Fruit fly (Drosophila melanogaster): Measurements from ENCODE around the gene Atet.

Atet gene

DNA sequence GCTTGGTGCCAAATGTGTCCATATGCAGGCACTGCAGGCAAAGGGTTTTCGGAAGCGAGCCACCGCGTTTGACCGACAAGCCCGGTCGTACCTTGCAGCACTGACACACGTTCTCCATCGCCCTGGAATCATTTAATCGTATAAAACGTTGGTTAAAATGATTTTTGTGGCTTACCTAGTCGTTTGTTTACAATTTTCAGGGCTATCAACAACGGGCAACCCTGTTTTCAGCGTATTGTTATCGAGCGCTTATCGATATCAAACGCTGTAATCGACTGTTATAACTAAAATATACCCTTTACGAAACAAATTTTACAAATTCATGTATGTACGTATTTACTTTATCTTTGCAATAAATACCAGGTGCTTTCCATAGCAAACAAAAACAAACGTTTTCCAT is 48.8 kb downstream of the Atet start, which contains the start of gene CG17612 (continued):
- TF ChIP-seq CG18599 (GFP tag; optimal IDR thresholded peaks at IDR 0.05), result no peak
- peak; percentile 58 for TF ChIP-seq sna (GFP tag; IDR thresholded peaks at IDR 0.05; ENCODE audit: partially characterized antibody)
- no peak for TF ChIP-seq CG12155 (GFP tag; optimal IDR thresholded peaks at IDR 0.05)
- no peak for TF ChIP-seq insv (GFP tag; optimal IDR thresholded peaks at IDR 0.05)
- TF ChIP-seq CG2889 (GFP tag; IDR thresholded peaks at IDR 0.05), result no peak
- TF ChIP-seq Elba2 (GFP tag; optimal IDR thresholded peaks at IDR 0.05), result no peak
- no peak for TF ChIP-seq Sox102F (GFP tag; optimal IDR thresholded peaks at IDR 0.05)
- TF ChIP-seq CG33213 (GFP tag; optimal IDR thresholded peaks at IDR 0.05), result no peak
- no peak for TF ChIP-seq gfzf (GFP tag; optimal IDR thresholded peaks at IDR 0.05)
- no peak for TF ChIP-seq run (tag; optimal IDR thresholded peaks at IDR 0.05)
- TF ChIP-seq CG9932 (GFP tag; IDR thresholded peaks at IDR 0.05), result no peak
- no peak for TF ChIP-seq HLH3B (GFP tag; IDR thresholded peaks at IDR 0.05)
- TF ChIP-seq emc (GFP tag; optimal IDR thresholded peaks at IDR 0.05), result no peak
- TF ChIP-seq CG11696 (GFP tag; IDR thresholded peaks at IDR 0.05), result no peak
- TF ChIP-seq CG13296 (GFP tag; optimal IDR thresholded peaks at IDR 0.05), result no peak
- no peak for TF ChIP-seq CG10147 (GFP tag; optimal IDR thresholded peaks at IDR 0.05)
- peak; percentile 42 for TF ChIP-seq Sry-δ (GFP tag; optimal IDR thresholded peaks at IDR 0.05)
- no peak for TF ChIP-seq jing (GFP tag; optimal IDR thresholded peaks at IDR 0.05)
- no peak for TF ChIP-seq CG10979 (tag; optimal IDR thresholded peaks at IDR 0.05)
- TF ChIP-seq CG3838 (GFP tag; optimal IDR thresholded peaks at IDR 0.05), result no peak
- TF ChIP-seq corto (GFP tag; optimal IDR thresholded peaks at IDR 0.05), result no peak
- TF ChIP-seq CG2129 (GFP tag; IDR thresholded peaks at IDR 0.05; ENCODE audit: partially characterized antibody), result no peak
- TF ChIP-seq CG12104 (GFP tag; optimal IDR thresholded peaks at IDR 0.05), result no peak
- TF ChIP-seq HmgZ (tag; optimal IDR thresholded peaks at IDR 0.05), result no peak
- TF ChIP-seq CTCF (GFP tag; optimal IDR thresholded peaks at IDR 0.05), result no peak
- TF ChIP-seq CG11560 (tag; IDR thresholded peaks at IDR 0.05), result no peak
- TF ChIP-seq bab2 (GFP tag; optimal IDR thresholded peaks at IDR 0.05), result no peak
- no peak for TF ChIP-seq CG2202 (tag; optimal IDR thresholded peaks at IDR 0.05)
- no peak for TF ChIP-seq otp (GFP tag; IDR thresholded peaks at IDR 0.05)
- TF ChIP-seq caup (GFP tag; optimal IDR thresholded peaks at IDR 0.05; ENCODE audit: severe bottlenecking), result no peak
- TF ChIP-seq onecut (GFP tag; IDR thresholded peaks at IDR 0.05), result no peak
- no peak for TF ChIP-seq CG2199 (GFP tag; IDR thresholded peaks at IDR 0.05)
- TF ChIP-seq CG12071 (GFP tag; optimal IDR thresholded peaks at IDR 0.05), result no peak
- no peak for TF ChIP-seq CG18476 (GFP tag; optimal IDR thresholded peaks at IDR 0.05)
- no peak for TF ChIP-seq CG14050 (GFP tag; IDR thresholded peaks at IDR 0.05)
- TF ChIP-seq ewg (GFP tag; optimal IDR thresholded peaks at IDR 0.05), result no peak
- TF ChIP-seq gcm (GFP tag; optimal IDR thresholded peaks at IDR 0.05), result no peak
- no peak for TF ChIP-seq Kr (GFP tag; optimal IDR thresholded peaks at IDR 0.05)
- TF ChIP-seq cato (GFP tag; optimal IDR thresholded peaks at IDR 0.05; ENCODE audit: borderline replicate concordance), result no peak
- peak; percentile 66 for TF ChIP-seq ato (GFP tag; IDR thresholded peaks at IDR 0.05; ENCODE audit: partially characterized antibody)
- no peak for TF ChIP-seq phol (tag; optimal IDR thresholded peaks at IDR 0.05)
- peak; percentile 50; the same call in 2 of the 3 replicates for TF ChIP-seq Doc3 (GFP tag; IDR thresholded peaks at IDR 0.05; ENCODE audit: partially characterized antibody)
- no peak for TF ChIP-seq eyg (GFP tag; optimal IDR thresholded peaks at IDR 0.05)
- TF ChIP-seq fd3F (GFP tag; optimal IDR thresholded peaks at IDR 0.05), result no peak
- TF ChIP-seq HHEX (GFP tag; optimal IDR thresholded peaks at IDR 0.05), result no peak
- no peak for TF ChIP-seq CG10959 (GFP tag; IDR thresholded peaks at IDR 0.05)
- no peak for TF ChIP-seq CG31441 (GFP tag; IDR thresholded peaks at IDR 0.05)
- TF ChIP-seq vvl (GFP tag; IDR thresholded peaks at IDR 0.05), result no peak
- TF ChIP-seq Hr51 (GFP tag; optimal IDR thresholded peaks at IDR 0.05), result no peak
- TF ChIP-seq so (GFP tag; IDR thresholded peaks at IDR 0.05), result no peak
- peak; percentile 76 for TF ChIP-seq bbx (GFP tag; IDR thresholded peaks at IDR 0.05; ENCODE audit: partially characterized antibody)
- TF ChIP-seq Hsf (GFP tag; optimal IDR thresholded peaks at IDR 0.05), result no peak

Data from whole organism, embryonic.